Fruit fly (Drosophila melanogaster): ENCODE measurements around the gene CG4511.

Gene CG4511

dm6 chr3R:10849515-10849973 is 4.8 kb upstream of the CG4511 start, which contains the start of gene CG42394 (continued):
- peak; percentile 97 for TF ChIP-seq Eip78C (GFP tag)
- TF ChIP-seq CG6276 (GFP tag; optimal IDR thresholded peaks at IDR 0.05), result peak; percentile 97
- peak; percentile 94 for TF ChIP-seq CG11762 (GFP tag; optimal IDR thresholded peaks at IDR 0.05; ENCODE audit: insufficient read depth)
- peak; percentile 83 to 94 for TF ChIP-seq salr (GFP tag; optimal IDR thresholded peaks at IDR 0.05)
- TF ChIP-seq CG6808 (GFP tag; optimal IDR thresholded peaks at IDR 0.05), result peak; percentile 87
- peak; percentile 97 for TF ChIP-seq CG15336 (GFP tag; IDR thresholded peaks at IDR 0.05)
- TF ChIP-seq fkh (GFP tag; optimal IDR thresholded peaks at IDR 0.05), result peak; percentile 30
- peak; percentile 70 for TF ChIP-seq CG8319 (GFP tag; optimal IDR thresholded peaks at IDR 0.05)

dm6 chr3R:10850636-10851035 is 3.7 kb upstream of the CG4511 start:
- TF ChIP-seq Eip78C (GFP tag), result peak; percentile 5
- TF ChIP-seq CG10631 (GFP tag; optimal IDR thresholded peaks at IDR 0.05), result no peak

- TF ChIP-seq fkh (GFP tag; optimal IDR thresholded peaks at IDR 0.05) (peak; percentile 49), Eip78C (GFP tag) (peak; percentile 24), Sox14 (GFP tag; optimal IDR thresholded peaks at IDR 0.05) (no peak)
Measured at dm6 chr3R:10852232-10852774, 2.0 kb upstream of the CG4511 start, which contains the start of gene CG4565. Gene CG4565, plus strand, starts transcription at chr3R:10852724.

- no peak for TF ChIP-seq CG32006 (GFP tag; optimal IDR thresholded peaks at IDR 0.05)
- TF ChIP-seq acj6 (GFP tag; optimal IDR thresholded peaks at IDR 0.05), result no peak
- TF ChIP-seq net (GFP tag; optimal IDR thresholded peaks at IDR 0.05), result no peak
- TF ChIP-seq CG11294 (GFP tag; IDR thresholded peaks at IDR 0.05), result no peak
- no peak for TF ChIP-seq pdm3 (GFP tag; optimal IDR thresholded peaks at IDR 0.05)
- no peak for TF ChIP-seq CG10669 (GFP tag; optimal IDR thresholded peaks at IDR 0.05)
- no peak for TF ChIP-seq fd59A (GFP tag; optimal IDR thresholded peaks at IDR 0.05)
- TF ChIP-seq OdsH (GFP tag; optimal IDR thresholded peaks at IDR 0.05), result no peak
- TF ChIP-seq CG15336 (GFP tag; IDR thresholded peaks at IDR 0.05), result no peak
- TF ChIP-seq CG6854 (GFP tag; optimal IDR thresholded peaks at IDR 0.05), result no peak
- no peak for TF ChIP-seq CG7368 (GFP tag; optimal IDR thresholded peaks at IDR 0.05)
- no peak for TF ChIP-seq Sox102F (GFP tag; optimal IDR thresholded peaks at IDR 0.05)
- no peak for TF ChIP-seq Hr38 (GFP tag; optimal IDR thresholded peaks at IDR 0.05)
- no peak for TF ChIP-seq Smox (GFP tag; optimal IDR thresholded peaks at IDR 0.05)
- TF ChIP-seq Sox14 (GFP tag; optimal IDR thresholded peaks at IDR 0.05), result no peak
- no peak for TF ChIP-seq Blimp-1 (GFP tag; optimal IDR thresholded peaks at IDR 0.05)
- TF ChIP-seq fkh (GFP tag; optimal IDR thresholded peaks at IDR 0.05), result no peak
Measured at dm6 chr3R:10856618-10857017, 2.3 kb downstream of the CG4511 start, which contains the start of gene CG4570. Gene CG4570, plus strand, starts transcription at chr3R:10856807.

dm6 chr3R:10859713-10860112 is 5.4 kb downstream of the CG4511 start, which contains the start of gene CG14694:
Gene CG14694, minus strand, starts transcription at chr3R:10859813.
- TF ChIP-seq fd59A (GFP tag; optimal IDR thresholded peaks at IDR 0.05) (no peak), Gug (GFP tag; IDR thresholded peaks at IDR 0.05) (no peak), Sox15 (GFP tag; optimal IDR thresholded peaks at IDR 0.05) (no peak), salr (GFP tag; optimal IDR thresholded peaks at IDR 0.05) (no peak), dac (GFP tag; optimal IDR thresholded peaks at IDR 0.05) (no peak), CG3919 (GFP tag; optimal IDR thresholded peaks at IDR 0.05) (no peak), CG10631 (GFP tag; optimal IDR thresholded peaks at IDR 0.05) (no peak), CG15336 (GFP tag; IDR thresholded peaks at IDR 0.05) (no peak), Met (GFP tag; optimal IDR thresholded peaks at IDR 0.05) (no peak), achi (GFP tag; optimal IDR thresholded peaks at IDR 0.05) (no peak), Ets96B (tag; optimal IDR thresholded peaks at IDR 0.05) (no peak), CG1621 (tag; optimal IDR thresholded peaks at IDR 0.05) (no peak), Blimp-1 (GFP tag; optimal IDR thresholded peaks at IDR 0.05) (no peak), Hr39 (GFP tag; optimal IDR thresholded peaks at IDR 0.05) (no peak), fkh (GFP tag; optimal IDR thresholded peaks at IDR 0.05) (no peak), CG34406 (GFP tag; optimal IDR thresholded peaks at IDR 0.05) (no peak)

Data from whole organism, prepupa.